Worm (Caenorhabditis elegans): ENCODE measurements around the gene ZK686.3.

DNA sequence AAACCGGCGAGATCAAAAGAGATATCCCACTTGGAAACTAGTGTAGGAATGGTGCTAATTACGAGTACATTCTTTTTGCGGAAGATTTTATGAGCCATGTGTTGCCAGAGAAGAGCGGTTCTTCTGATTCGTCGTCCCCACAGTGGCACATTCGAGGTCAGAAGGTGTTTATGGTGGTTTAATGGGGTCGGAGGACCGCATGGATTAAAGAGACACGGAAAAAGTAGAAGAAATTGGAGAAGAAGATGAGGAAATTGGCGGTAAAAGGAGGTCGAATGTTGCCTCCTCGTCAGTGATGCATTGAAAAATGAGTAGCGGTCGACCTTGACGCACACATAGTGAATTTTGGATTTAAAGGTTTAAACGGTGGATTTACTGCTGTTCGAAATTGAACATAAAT lies 35.3 kb downstream of the ZK686.3 start:
- TF ChIP-seq unc-39 (tag; optimal IDR thresholded peaks at IDR 0.05) (no peak), snpc-1.2 (GFP tag; IDR thresholded peaks at IDR 0.05) (no peak), zip-2 (tag; optimal IDR thresholded peaks at IDR 0.05) (no peak), egl-27 (tag; optimal IDR thresholded peaks at IDR 0.05) (no peak), zfp-2 (tag; optimal IDR thresholded peaks at IDR 0.05) (no peak)

All from whole organism, L4 larva.